Worm (Caenorhabditis elegans) whole organism, L3 larva: ENCODE results near the gene nhr-262.

Experiments
- ZK546.5 ChIP-seq: sonication (generic microtip); optimal IDR thresholded peaks from 2 replicates; lab custom pipeline; 2017; ENCODE audit warnings: missing biosample characterization, missing genetic modification characterization
- aly-2 ChIP-seq: fragments of 150-350 bp; optimal IDR thresholded peaks from 2 replicates; lab custom pipeline; 2014; ENCODE audit warnings: missing biosample characterization, missing genetic modification characterization
- ceh-16 ChIP-seq: sonication (generic microtip); optimal IDR thresholded peaks from 2 replicates; lab custom pipeline; 2017; ENCODE audit warnings: missing biosample characterization, missing genetic modification characterization
- ceh-28 ChIP-seq: fragments of 150-350 bp; optimal IDR thresholded peaks from 2 replicates; lab custom pipeline; 2014; ENCODE audit warnings: missing biosample characterization, missing genetic modification reagents, missing genetic modification characterization
- ceh-82 ChIP-seq: fragments of 150-350 bp; optimal IDR thresholded peaks from 2 replicates; lab custom pipeline; 2014; ENCODE audit warnings: missing biosample characterization, missing genetic modification characterization
- daf-12 ChIP-seq: fragments of 150-350 bp; optimal IDR thresholded peaks from 2 replicates; lab custom pipeline; 2014; ENCODE audit warnings: missing biosample characterization, missing genetic modification reagents, missing genetic modification characterization
- egl-27 ChIP-seq: sonication (generic microtip); optimal IDR thresholded peaks from 4 replicates; lab custom pipeline; 2017; ENCODE audit warnings: missing biosample characterization, missing genetic modification reagents, missing genetic modification characterization
- elt-1 ChIP-seq: fragments of 150-350 bp; optimal IDR thresholded peaks from 2 replicates; lab custom pipeline; 2014; ENCODE audit warnings: missing biosample characterization, missing genetic modification characterization
- elt-2 ChIP-seq: sonication (generic microtip); optimal IDR thresholded peaks from 2 replicates; lab custom pipeline; 2016; ENCODE audit warnings: missing genetic modification reagents, mild to moderate bottlenecking, missing genetic modification characterization, missing compliant biosample characterization
- elt-3 ChIP-seq, 3 experiments: fragments of 150-350 bp in 1 of 3; sonication (generic microtip) in 2 of 3; optimal IDR thresholded peaks; 2 replicates in 2 of 3; 4 replicates in 1 of 3; lab custom pipeline; 2014 to 2017; ENCODE audit warnings: missing biosample characterization in 3 of 3, missing genetic modification characterization in 3 of 3
- fkh-10 ChIP-seq: sonication (generic microtip); optimal IDR thresholded peaks from 2 replicates; lab custom pipeline; 2017; ENCODE audit warnings: missing biosample characterization, missing genetic modification reagents, missing genetic modification characterization
- fkh-2 ChIP-seq: fragments of 150-350 bp; optimal IDR thresholded peaks from 2 replicates; lab custom pipeline; 2014; ENCODE audit warnings: missing biosample characterization, missing genetic modification reagents, missing genetic modification characterization
- fos-1 ChIP-seq: fragments of 150-350 bp; optimal IDR thresholded peaks from 2 replicates; lab custom pipeline; 2014; ENCODE audit warnings: missing biosample characterization, missing genetic modification characterization
- lsy-12 ChIP-seq: sonication (generic microtip); optimal IDR thresholded peaks from 2 replicates; lab custom pipeline; 2016; ENCODE audit warnings: mild to moderate bottlenecking, missing genetic modification characterization, missing compliant biosample characterization
- mdl-1 ChIP-seq: fragments of 150-350 bp; optimal IDR thresholded peaks from 2 replicates; lab custom pipeline; 2014; ENCODE audit warnings: missing biosample characterization, missing genetic modification characterization
- mml-1 ChIP-seq: fragments of 150-350 bp; sonication (generic microtip); optimal IDR thresholded peaks from 3 replicates; lab custom pipeline; 2014; ENCODE audit warnings: missing biosample characterization, missing genetic modification characterization
- nfya-1 ChIP-seq: sonication (generic microtip); optimal IDR thresholded peaks from 2 replicates; lab custom pipeline; 2017; ENCODE audit warnings: missing genetic modification characterization, mild to moderate bottlenecking, missing compliant biosample characterization, antibody characterized with exemption, moderate library complexity; ENCODE audit not compliant: insufficient read depth
- nhr-11 ChIP-seq: fragments of 150-350 bp; optimal IDR thresholded peaks from 2 replicates; lab custom pipeline; 2014; ENCODE audit warnings: missing biosample characterization, missing genetic modification characterization
- nhr-23 ChIP-seq: fragments of 150-350 bp; optimal IDR thresholded peaks from 2 replicates; lab custom pipeline; 2014; ENCODE audit warnings: missing biosample characterization, missing genetic modification reagents, missing genetic modification characterization
- nhr-237 ChIP-seq: fragments of 150-350 bp; optimal IDR thresholded peaks from 2 replicates; lab custom pipeline; 2014; ENCODE audit warnings: missing biosample characterization, missing genetic modification characterization
- nhr-25 ChIP-seq: sonication (generic microtip); optimal IDR thresholded peaks from 2 replicates; lab custom pipeline; 2017; ENCODE audit warnings: missing biosample characterization, missing genetic modification characterization
- nhr-43 ChIP-seq: sonication (generic microtip); optimal IDR thresholded peaks from 2 replicates; lab custom pipeline; 2016; ENCODE audit warnings: mild to moderate bottlenecking, missing genetic modification characterization, missing compliant biosample characterization; ENCODE audit not compliant: poor library complexity, severe bottlenecking
- nhr-76 ChIP-seq: fragments of 150-350 bp; sonication (generic microtip); optimal IDR thresholded peaks from 5 replicates; lab custom pipeline; 2014; ENCODE audit warnings: missing biosample characterization, missing genetic modification characterization
- pha-4 ChIP-seq: fragments of 150-350 bp; optimal IDR thresholded peaks from 2 replicates; lab custom pipeline; 2014; ENCODE audit warnings: missing biosample characterization, missing genetic modification reagents, missing genetic modification characterization
- pqm-1 ChIP-seq: fragments of 150-350 bp; optimal IDR thresholded peaks from 2 replicates; lab custom pipeline; 2017; ENCODE audit warnings: missing biosample characterization, missing genetic modification characterization, inconsistent platforms
- sea-2 ChIP-seq: fragments of 150-350 bp; sonication (generic microtip); optimal IDR thresholded peaks from 4 replicates; lab custom pipeline; 2014; ENCODE audit warnings: missing biosample characterization, missing genetic modification reagents, missing genetic modification characterization
- unc-39 ChIP-seq: sonication (generic microtip); optimal IDR thresholded peaks from 4 replicates; lab custom pipeline; 2017; ENCODE audit warnings: missing biosample characterization, missing genetic modification characterization
- unc-62 ChIP-seq: fragments of 150-350 bp; sonication (generic microtip); optimal IDR thresholded peaks from 4 replicates; lab custom pipeline; 2014; ENCODE audit warnings: missing biosample characterization, missing genetic modification reagents, missing genetic modification characterization
- zag-1 ChIP-seq: fragments of 150-350 bp; optimal IDR thresholded peaks from 2 replicates; lab custom pipeline; 2014; ENCODE audit warnings: missing biosample characterization, missing genetic modification characterization
- ztf-11 ChIP-seq: fragments of 150-350 bp; optimal IDR thresholded peaks from 2 replicates; lab custom pipeline; 2014; ENCODE audit warnings: missing biosample characterization, missing genetic modification characterization
- ztf-4 ChIP-seq: fragments of 150-350 bp; optimal IDR thresholded peaks from 2 replicates; lab custom pipeline; 2014; ENCODE audit warnings: missing biosample characterization, missing genetic modification characterization

The nhr-262 gene

ce11 chrV:16904612-16905011 is at the start of gene nhr-262:
Gene nhr-262 (plus strand): TSS chrV:16904912.
- no peak for TF ChIP-seq unc-39 (tag; lab: Kevin White, UChicago)
- no peak for TF ChIP-seq ztf-11
- no peak for TF ChIP-seq pqm-1 (tag; lab: Kevin White, UChicago)
- no peak for TF ChIP-seq ztf-4 (tag; lab: Kevin White, UChicago)
- TF ChIP-seq nhr-23 (tag; lab: Kevin White, UChicago): no peak
- TF ChIP-seq elt-1 (tag; lab: Kevin White, UChicago): no peak

ce11 chrV:16857977-16858479 is 46.7 kb upstream of the nhr-262 start, which contains the start of the genes clec-31 and clec-22:
Gene clec-31 (minus strand): TSS chrV:16858077.
Gene clec-22 (plus strand): TSS chrV:16858429.
- TF ChIP-seq ceh-82 (no peak), zag-1 (no peak), lsy-12 (tag; lab: Kevin White, UChicago) (no peak), nhr-23 (tag; lab: Kevin White, UChicago) (no peak), nfya-1 (tag; lab: Kevin White, UChicago) (no peak), nhr-237 (no peak), egl-27 (tag; lab: Kevin White, UChicago) (no peak), nhr-25 (tag; lab: Kevin White, UChicago) (no peak), unc-62 (no peak), ceh-28 (no peak)

ce11 chrV:16861719-16862118 is 43.0 kb upstream of the nhr-262 start, which contains the start of the genes clec-32 and clec-24:
Gene clec-32 (minus strand): TSS chrV:16861819.
Gene clec-24 (plus strand): TSS chrV:16862012.
- TF ChIP-seq ceh-16 (tag; lab: Kevin White, UChicago): no peak
- no peak for TF ChIP-seq sea-2
- no peak for TF ChIP-seq nhr-11 (tag; lab: Kevin White, UChicago)
- TF ChIP-seq ztf-4 (tag; lab: Kevin White, UChicago): no peak
- TF ChIP-seq elt-1 (tag; lab: Kevin White, UChicago): no peak
- TF ChIP-seq elt-2 (tag; lab: Kevin White, UChicago): no peak
- TF ChIP-seq fos-1 (tag; lab: Kevin White, UChicago): no peak
- no peak for TF ChIP-seq nhr-43 (tag; lab: Kevin White, UChicago)
- TF ChIP-seq nfya-1 (tag; lab: Kevin White, UChicago): no peak
- TF ChIP-seq pha-4 (tag; lab: Kevin White, UChicago): no peak
- TF ChIP-seq unc-62: no peak
- no peak for TF ChIP-seq mdl-1
- TF ChIP-seq nhr-76 (tag; lab: Kevin White, UChicago): no peak
- TF ChIP-seq elt-3 (tag; optimal IDR thresholded peaks at IDR 0.05; lab: Kevin White, UChicago): no peak

- TF ChIP-seq egl-27 (tag; lab: Kevin White, UChicago) (no peak), fkh-10 (GFP tag; lab: Kevin White, UChicago) (no peak), nhr-11 (tag; lab: Kevin White, UChicago) (no peak), ZK546.5 (tag; lab: Kevin White, UChicago) (no peak), zag-1 (no peak), ceh-16 (tag; lab: Kevin White, UChicago) (no peak), daf-12 (tag; lab: Kevin White, UChicago) (no peak), elt-1 (tag; lab: Kevin White, UChicago) (no peak), ztf-11 (no peak), unc-62 (no peak)
These were observed 39.3 kb upstream of the nhr-262 start, which contains the start of gene clec-28 for ce11 chrV:16865404-16865803. Gene clec-28 (plus strand): TSS chrV:16865704.

- TF ChIP-seq mml-1 (tag; lab: Kevin White, UChicago) (no peak), sea-2 (no peak), ceh-16 (tag; lab: Kevin White, UChicago) (no peak), nhr-11 (tag; lab: Kevin White, UChicago) (no peak), aly-2 (tag; lab: Kevin White, UChicago) (no peak), fkh-2 (tag; lab: Kevin White, UChicago) (no peak)
These were observed 35.0 kb upstream of the nhr-262 start, which contains the start of gene clec-33 for ce11 chrV:16869740-16870139. Gene clec-33 (minus strand): TSS chrV:16869840.
